Worm (Caenorhabditis elegans) whole organism, L4 larva: Measurements from ENCODE around the gene T21C9.9.

Source experiments
- D1046.2 ChIP-seq: fragments of 200-800 bp; sonication (Bioruptor generic); IDR thresholded peaks from 2 replicates; pipeline ENCODE4 v1.3.6; 2022; ENCODE audit warnings: missing genetic modification characterization, missing compliant biosample characterization
- F10B5.3 ChIP-seq: sonication (generic microtip); optimal IDR thresholded peaks from 2 replicates; lab custom pipeline; 2016; ENCODE audit warnings: mild to moderate bottlenecking, missing genetic modification characterization, missing compliant biosample characterization
- F37D6.2 ChIP-seq: sonication (generic microtip); optimal IDR thresholded peaks from 2 replicates; lab custom pipeline; 2016; ENCODE audit warnings: mild to moderate bottlenecking, missing genetic modification characterization, missing compliant biosample characterization
- F44E2.7 ChIP-seq: fragments of 200-800 bp; sonication (Bioruptor generic); IDR thresholded peaks from 2 replicates; pipeline ENCODE4 v2.1.2; 2022; ENCODE audit warnings: missing genetic modification characterization, missing compliant biosample characterization
- R02D3.7 ChIP-seq: fragments of 150-350 bp; sonication (generic microtip); optimal IDR thresholded peaks from 3 replicates; lab custom pipeline; 2014; ENCODE audit warnings: missing biosample characterization, missing genetic modification characterization
- T20F7.1 ChIP-seq: fragments of 200-800 bp; sonication (Bioruptor generic); optimal IDR thresholded peaks from 2 replicates; lab custom pipeline; 2018; ENCODE audit warnings: mild to moderate bottlenecking, missing genetic modification characterization, missing compliant biosample characterization
- Y5F2A.4 ChIP-seq: fragments of 200-800 bp; sonication (Bioruptor generic); optimal IDR thresholded peaks from 2 replicates; lab custom pipeline; 2018; ENCODE audit warnings: mild to moderate bottlenecking, missing genetic modification characterization, missing compliant biosample characterization
- ZK546.5 ChIP-seq, 2 experiments: sonication (generic microtip); optimal IDR thresholded peaks; 2 replicates each; lab custom pipeline; 2017; ENCODE audit warnings: missing biosample characterization in 2 of 2, missing genetic modification characterization in 2 of 2
- ceh-44 ChIP-seq: fragments of 200-800 bp; sonication (Bioruptor generic); IDR thresholded peaks from 2 replicates; pipeline ENCODE4 v1.3.6; 2022; ENCODE audit warnings: missing genetic modification reagents, missing genetic modification characterization, missing compliant biosample characterization
- cey-2 ChIP-seq: sonication (generic microtip); optimal IDR thresholded peaks from 3 replicates; lab custom pipeline; 2017; ENCODE audit warnings: missing genetic modification characterization, mild to moderate bottlenecking, missing compliant biosample characterization, antibody characterized with exemption, borderline replicate concordance; ENCODE audit not compliant: insufficient read depth
- ctbp-1 ChIP-seq: fragments of 200-800 bp; sonication (Bioruptor generic); IDR thresholded peaks from 2 replicates; pipeline ENCODE4 v1.3.6; 2022; ENCODE audit warnings: missing genetic modification reagents, missing genetic modification characterization, missing compliant biosample characterization
- daf-12 ChIP-seq: fragments of 150-350 bp; optimal IDR thresholded peaks from 2 replicates; lab custom pipeline; 2014; ENCODE audit warnings: missing biosample characterization, missing genetic modification reagents, missing genetic modification characterization
- daf-16 ChIP-seq, 3 experiments: sonication (generic microtip); optimal IDR thresholded peaks; 2 replicates each; lab custom pipeline; 2016 to 2017; ENCODE audit warnings: missing genetic modification characterization in 3 of 3, missing genetic modification reagents in 3 of 3, mild to moderate bottlenecking in 2 of 3, missing compliant biosample characterization in 2 of 3, missing biosample characterization in 1 of 3, moderate library complexity in 1 of 3
- daf-8 ChIP-seq: fragments of 200-800 bp; sonication (Bioruptor generic); IDR thresholded peaks from 2 replicates; pipeline ENCODE4 v1.3.6; 2022; ENCODE audit warnings: missing genetic modification characterization, missing compliant biosample characterization
- dmd-6 ChIP-seq: fragments of 200-800 bp; sonication (Bioruptor generic); IDR thresholded peaks from 2 replicates; pipeline ENCODE4 v1.3.6; 2022; ENCODE audit warnings: missing genetic modification reagents, missing genetic modification characterization, missing compliant biosample characterization
- dpl-1 ChIP-seq: fragments of 150-350 bp; optimal IDR thresholded peaks from 2 replicates; lab custom pipeline; 2014; ENCODE audit warnings: missing biosample characterization, missing genetic modification reagents, missing genetic modification characterization
- dve-1 ChIP-seq: sonication (generic microtip); optimal IDR thresholded peaks from 2 replicates; lab custom pipeline; 2017; ENCODE audit warnings: antibody characterized with exemption, mild to moderate bottlenecking, missing genetic modification characterization, missing compliant biosample characterization; ENCODE audit not compliant: insufficient read depth
- egl-27 ChIP-seq: sonication (generic microtip); optimal IDR thresholded peaks from 3 replicates; lab custom pipeline; 2017; ENCODE audit warnings: missing biosample characterization, missing genetic modification reagents, missing genetic modification characterization
- fkh-10 ChIP-seq: fragments of 150-350 bp; optimal IDR thresholded peaks from 2 replicates; lab custom pipeline; 2014; ENCODE audit warnings: missing biosample characterization, missing genetic modification reagents, missing genetic modification characterization
- hlh-30 ChIP-seq: sonication (generic microtip); optimal IDR thresholded peaks from 2 replicates; lab custom pipeline; 2017; ENCODE audit warnings: antibody characterized with exemption, mild to moderate bottlenecking, missing genetic modification characterization, missing compliant biosample characterization; ENCODE audit not compliant: insufficient read depth
- hmg-1.1 ChIP-seq: fragments of 200-800 bp; sonication (Bioruptor generic); IDR thresholded peaks from 2 replicates; pipeline ENCODE4 v1.3.6; 2022; ENCODE audit warnings: missing genetic modification reagents, missing genetic modification characterization, missing compliant biosample characterization
- lin-15B ChIP-seq: fragments of 150-350 bp; sonication (generic microtip); optimal IDR thresholded peaks from 3 replicates; lab custom pipeline; 2014; ENCODE audit warnings: missing biosample characterization, missing genetic modification characterization
- nhr-111 ChIP-seq: fragments of 200-800 bp; sonication (Bioruptor generic); optimal IDR thresholded peaks from 2 replicates; lab custom pipeline; 2018; ENCODE audit warnings: mild to moderate bottlenecking, missing genetic modification characterization, missing compliant biosample characterization
- nhr-237 ChIP-seq: sonication (generic microtip); optimal IDR thresholded peaks from 2 replicates; lab custom pipeline; 2017; ENCODE audit warnings: missing biosample characterization, missing genetic modification characterization
- nhr-28 ChIP-seq: fragments of 150-350 bp; optimal IDR thresholded peaks from 2 replicates; lab custom pipeline; 2014; ENCODE audit warnings: missing biosample characterization, missing genetic modification characterization
- php-3 ChIP-seq: fragments of 200-800 bp; sonication (Bioruptor generic); IDR thresholded peaks from 2 replicates; pipeline ENCODE4 v1.3.6; 2022; ENCODE audit warnings: missing genetic modification reagents, missing genetic modification characterization, missing compliant biosample characterization
- rbr-2 ChIP-seq: sonication (generic microtip); optimal IDR thresholded peaks from 2 replicates; lab custom pipeline; 2016; ENCODE audit warnings: missing genotype, missing genetic modification characterization, missing compliant biosample characterization
- sdz-12 ChIP-seq: fragments of 200-800 bp; sonication (Bioruptor generic); optimal IDR thresholded peaks from 2 replicates; lab custom pipeline; 2018; ENCODE audit warnings: mild to moderate bottlenecking, missing genetic modification characterization, missing compliant biosample characterization
- set-16 ChIP-seq: fragments of 200-800 bp; sonication (Bioruptor generic); IDR thresholded peaks from 2 replicates; pipeline ENCODE4 v1.3.6; 2022; ENCODE audit warnings: missing genetic modification reagents, missing genetic modification characterization, missing compliant biosample characterization
- unc-39 ChIP-seq: sonication (generic microtip); optimal IDR thresholded peaks from 2 replicates; lab custom pipeline; 2017; ENCODE audit warnings: missing biosample characterization, missing genetic modification characterization
- unc-62 ChIP-seq, 3 experiments: fragments of 150-350 bp in 1 of 3; sonication (generic microtip); optimal IDR thresholded peaks in 2 of 3; peaks in 1 of 3; 1 replicate in 1 of 3; 2 replicates in 2 of 3; lab custom pipeline; 2014 to 2017; ENCODE audit warnings: missing biosample characterization in 3 of 3, missing genetic modification characterization in 3 of 3, missing genetic modification reagents in 3 of 3, missing genotype in 1 of 3
- zfp-2 ChIP-seq: sonication (generic microtip); optimal IDR thresholded peaks from 2 replicates; lab custom pipeline; 2016; ENCODE audit warnings: mild to moderate bottlenecking, missing genetic modification characterization, missing compliant biosample characterization
- zfp-3 ChIP-seq: fragments of 200-800 bp; sonication (Bioruptor generic); conservative IDR thresholded peaks from 2 replicates; pipeline ENCODE4 v1.3.6; 2022; ENCODE audit warnings: missing genetic modification reagents, missing genetic modification characterization, missing compliant biosample characterization
- zip-11 ChIP-seq: fragments of 200-800 bp; sonication (Bioruptor generic); IDR thresholded peaks from 2 replicates; pipeline ENCODE4 v1.3.6; 2022; ENCODE audit warnings: missing genetic modification characterization, missing compliant biosample characterization
- zip-2 ChIP-seq: fragments of 150-350 bp; optimal IDR thresholded peaks from 2 replicates; lab custom pipeline; 2014; ENCODE audit warnings: missing biosample characterization, missing genetic modification characterization
- ztf-7 ChIP-seq: fragments of 150-350 bp; optimal IDR thresholded peaks from 2 replicates; lab custom pipeline; 2014; ENCODE audit warnings: missing biosample characterization, missing genetic modification characterization

Gene T21C9.9

ce11 chrV:10562817-10563216 lies 29.6 kb downstream of the T21C9.9 start:
- TF ChIP-seq dve-1 (tag; lab: Kevin White, UChicago) (peak; percentile 18), dmd-6 (GFP tag; lab: Robert Waterston, UW) (peak; percentile 82), T20F7.1 (GFP tag; lab: Kevin White, UChicago) (no peak)

DNA sequence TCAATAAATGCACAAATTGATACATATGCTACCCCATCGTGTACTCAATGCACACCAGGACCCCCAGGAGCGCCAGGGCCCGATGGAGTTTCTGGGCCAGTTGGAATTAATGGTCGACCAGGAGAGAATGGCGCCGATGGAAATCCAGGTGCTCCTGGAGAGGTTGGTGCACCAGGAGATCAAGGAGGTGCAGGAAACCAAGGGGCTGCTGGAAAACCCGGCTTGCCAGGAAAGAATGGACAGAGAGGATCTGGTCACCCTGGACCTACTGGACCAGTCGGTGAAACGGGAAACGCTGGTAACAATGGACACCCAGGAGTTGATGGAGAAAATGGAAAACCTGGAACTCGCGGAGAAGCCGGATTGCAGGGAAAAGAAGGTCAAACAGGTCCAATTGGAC lies 30.7 kb downstream of the T21C9.9 start:
- TF ChIP-seq zfp-3 (no peak), F10B5.3 (tag; lab: Kevin White, UChicago) (no peak), unc-62 (GFP tag; optimal IDR thresholded peaks at IDR 0.05 in 1 of 2; lab: Kevin White, UChicago) (peak in 1 of 2 experiments; percentile 73), unc-62 (tag; optimal IDR thresholded peaks at IDR 0.05; lab: Kevin White, UChicago) (no peak), set-16 (peak; percentile 84; the same call in 1 of the 2 replicates)

- TF ChIP-seq zfp-2 (tag; lab: Kevin White, UChicago) (no peak), R02D3.7 (tag; lab: Kevin White, UChicago) (no peak)
Observed at ce11 chrV:10560621-10561020, 31.8 kb downstream of the T21C9.9 start, which contains the start of gene col-152. TSS of gene col-152 (plus strand) at chrV:10560921.

- TF ChIP-seq nhr-237 (tag; lab: Kevin White, UChicago) (no peak), daf-12 (tag; lab: Kevin White, UChicago) (no peak), egl-27 (tag; lab: Kevin White, UChicago) (no peak), daf-16 (GFP tag; optimal IDR thresholded peaks at IDR 0.05; lab: Kevin White, UChicago) (no peak), daf-16 (tag; optimal IDR thresholded peaks at IDR 0.05; lab: Kevin White, UChicago) (no peak), unc-62 (GFP tag; optimal IDR thresholded peaks at IDR 0.05 in 1 of 2; lab: Kevin White, UChicago) (peak in 1 of 2 experiments; percentile 34), unc-62 (tag; optimal IDR thresholded peaks at IDR 0.05; lab: Kevin White, UChicago) (no peak), ztf-7 (tag; lab: Kevin White, UChicago) (no peak), F37D6.2 (tag; lab: Kevin White, UChicago) (no peak)
Observed at ce11 chrV:10557676-10558075, 34.7 kb downstream of the T21C9.9 start, which contains the start of gene best-14. TSS of gene best-14 (plus strand) at chrV:10557976.

DNA sequence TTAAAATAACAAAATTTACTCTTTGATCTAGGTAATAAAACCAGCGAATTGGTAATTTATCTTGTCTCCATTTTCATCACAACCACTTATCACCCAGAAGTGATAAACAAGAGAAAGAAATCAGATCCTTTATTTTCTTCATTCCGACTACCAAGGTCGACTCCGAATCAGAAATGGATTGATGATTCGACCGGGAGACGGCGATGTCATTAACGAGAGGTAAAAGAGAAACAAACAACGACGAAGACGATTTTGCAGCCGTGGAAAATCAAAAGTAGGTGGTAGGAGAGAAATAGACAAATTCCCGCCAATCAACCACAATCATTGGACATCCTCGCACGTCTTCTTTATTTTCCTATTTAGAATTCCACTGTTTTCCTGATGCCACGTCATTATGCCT lies 35.3 kb downstream of the T21C9.9 start:
- TF ChIP-seq nhr-111 (GFP tag; lab: Kevin White, UChicago) (no peak), nhr-28 (tag; lab: Kevin White, UChicago) (peak; percentile 49)

ce11 chrV:10556362-10556761 lies 36.0 kb downstream of the T21C9.9 start:
- TF ChIP-seq zip-2 (tag; lab: Kevin White, UChicago), result no peak
- no peak for TF ChIP-seq unc-39 (tag; lab: Kevin White, UChicago)
- TF ChIP-seq unc-62 (GFP tag; optimal IDR thresholded peaks at IDR 0.05 in 1 of 2; lab: Kevin White, UChicago), result peak in 1 of 2 experiments; percentile 85
- no peak for TF ChIP-seq unc-62 (tag; optimal IDR thresholded peaks at IDR 0.05; lab: Kevin White, UChicago)

ce11 chrV:10555239-10555638 lies 37.1 kb downstream of the T21C9.9 start, which contains the start of gene F32G8.3:
TSS of gene F32G8.3 (minus strand) at chrV:10555339.
- no peak for TF ChIP-seq hlh-30 (tag; lab: Kevin White, UChicago)
- TF ChIP-seq lin-15B (tag; lab: Kevin White, UChicago), result no peak
- no peak for TF ChIP-seq Y5F2A.4
- no peak for TF ChIP-seq rbr-2 (tag; lab: Kevin White, UChicago)
- no peak for TF ChIP-seq fkh-10 (GFP tag; lab: Kevin White, UChicago)
- no peak for TF ChIP-seq F44E2.7
- TF ChIP-seq ZK546.5 (tag; optimal IDR thresholded peaks at IDR 0.05; lab: Kevin White, UChicago), result no peak
- no peak for TF ChIP-seq dpl-1 (GFP tag; lab: Kevin White, UChicago)
- no peak for TF ChIP-seq ctbp-1 (GFP tag; lab: Robert Waterston, UW)
- no peak for TF ChIP-seq sdz-12 (GFP tag; lab: Kevin White, UChicago)
- no peak for TF ChIP-seq ceh-44 (GFP tag; lab: Robert Waterston, UW)
- TF ChIP-seq zip-11 (GFP tag; lab: Robert Waterston, UW), result no peak
- no peak for TF ChIP-seq zip-2 (tag; lab: Kevin White, UChicago)
- no peak for TF ChIP-seq daf-16 (GFP tag; optimal IDR thresholded peaks at IDR 0.05; lab: Kevin White, UChicago)
- no peak for TF ChIP-seq daf-16 (tag; optimal IDR thresholded peaks at IDR 0.05; lab: Kevin White, UChicago)
- no peak for TF ChIP-seq php-3 (GFP tag; lab: Robert Waterston, UW)
- no peak for TF ChIP-seq set-16
- no peak for TF ChIP-seq hmg-1.1 (GFP tag; lab: Robert Waterston, UW)
- TF ChIP-seq cey-2, result no peak
- no peak for TF ChIP-seq daf-8
- no peak for TF ChIP-seq D1046.2 (GFP tag; lab: Robert Waterston, UW)
- TF ChIP-seq, all 104 proteins: peak for 0
